Fruit fly (Drosophila melanogaster) whole organism, embryonic: ENCODE results near the gene CG17450.

Experiments
- Ada2b ChIP-seq: fragments of 200-800 bp; sonication (Bioruptor generic); IDR thresholded peaks from 2 replicates; pipeline ENCODE4 v1.3.6; 2022; ENCODE audit warnings: missing biosample characterization, missing genetic modification characterization
- B-H2 ChIP-seq: fragments of 200-800 bp; sonication (Bioruptor generic); optimal IDR thresholded peaks from 2 replicates; lab custom pipeline; 2018; ENCODE audit warnings: missing biosample characterization, mild to moderate bottlenecking, missing genetic modification characterization
- BtbVII ChIP-seq: fragments of 200-800 bp; sonication (Bioruptor generic); optimal IDR thresholded peaks from 3 replicates; lab custom pipeline; 2017; ENCODE audit warnings: missing biosample characterization, mild to moderate bottlenecking, missing genetic modification characterization
- CG10543 ChIP-seq: fragments of 200-800 bp; sonication (Bioruptor generic); optimal IDR thresholded peaks from 3 replicates; lab custom pipeline; 2017; ENCODE audit warnings: missing biosample characterization, mild to moderate bottlenecking, missing genetic modification characterization, moderate library complexity
- CG11695 ChIP-seq: fragments of 200-800 bp; sonication (Bioruptor generic); IDR thresholded peaks from 3 replicates; pipeline ENCODE4 v1.3.6; 2022; ENCODE audit warnings: missing biosample characterization, missing genetic modification characterization
- CG13296 ChIP-seq: fragments of 200-800 bp; sonication (Bioruptor generic); optimal IDR thresholded peaks from 3 replicates; lab custom pipeline; 2018; ENCODE audit warnings: missing biosample characterization, mild to moderate bottlenecking, missing genetic modification characterization
- CG14965 ChIP-seq: fragments of 200-800 bp; sonication (Bioruptor generic); optimal IDR thresholded peaks from 2 replicates; lab custom pipeline; 2016; ENCODE audit warnings: missing biosample characterization, missing genetic modification characterization, borderline replicate concordance
- CG15073 ChIP-seq: fragments of 200-800 bp; sonication (Bioruptor generic); optimal IDR thresholded peaks from 2 replicates; lab custom pipeline; 2016; ENCODE audit warnings: missing biosample characterization, missing genetic modification characterization
- CG17385 ChIP-seq: fragments of 200-800 bp; sonication (Bioruptor generic); optimal IDR thresholded peaks from 3 replicates; lab custom pipeline; 2018; ENCODE audit warnings: missing biosample characterization, mild to moderate bottlenecking, missing genetic modification characterization
- CG17912 ChIP-seq: fragments of 200-800 bp; sonication (Bioruptor generic); optimal IDR thresholded peaks from 2 replicates; lab custom pipeline; 2018; ENCODE audit warnings: missing biosample characterization, mild to moderate bottlenecking, missing genetic modification characterization
- CG2875 ChIP-seq: fragments of 200-800 bp; sonication (Bioruptor generic); optimal IDR thresholded peaks from 2 replicates; lab custom pipeline; 2017; ENCODE audit warnings: missing biosample characterization, mild to moderate bottlenecking, missing genetic modification characterization, missing genetic modification reagents
- CG6254 ChIP-seq: fragments of 200-800 bp; sonication (Bioruptor generic); optimal IDR thresholded peaks from 3 replicates; lab custom pipeline; 2017; ENCODE audit warnings: mild to moderate bottlenecking, missing biosample characterization, missing genetic modification reagents, missing genetic modification characterization
- CG7271 ChIP-seq: fragments of 200-800 bp; sonication (Bioruptor generic); optimal IDR thresholded peaks from 2 replicates; lab custom pipeline; 2018; ENCODE audit warnings: missing biosample characterization, mild to moderate bottlenecking, missing genetic modification characterization, moderate library complexity
- CG7987 ChIP-seq: fragments of 200-800 bp; sonication (Bioruptor generic); optimal IDR thresholded peaks from 2 replicates; lab custom pipeline; 2018; ENCODE audit warnings: missing biosample characterization, mild to moderate bottlenecking, missing genetic modification characterization, moderate library complexity
- CG8290 ChIP-seq, 3 experiments: fragments of 200-800 bp; sonication (Bioruptor generic); optimal IDR thresholded peaks; 2 replicates each; lab custom pipeline; 2016 to 2019; ENCODE audit warnings: missing biosample characterization in 3 of 3, missing genetic modification characterization in 3 of 3, mild to moderate bottlenecking in 2 of 3, moderate library complexity in 1 of 3
- CG8765 ChIP-seq: fragments of 200-800 bp; sonication (Bioruptor generic); IDR thresholded peaks from 2 replicates; pipeline ENCODE4 v1.3.6; 2022; ENCODE audit warnings: missing biosample characterization, missing genetic modification characterization
- CrebB ChIP-seq: fragments of 200-800 bp; sonication (Bioruptor generic); optimal IDR thresholded peaks from 3 replicates; lab custom pipeline; 2018; ENCODE audit warnings: missing biosample characterization, mild to moderate bottlenecking, missing genetic modification characterization
- D19A ChIP-seq: fragments of 200-800 bp; optimal IDR thresholded peaks from 3 replicates; lab custom pipeline; 2019; ENCODE audit warnings: missing biosample characterization, mild to moderate bottlenecking, missing genetic modification characterization, moderate library complexity
- Dad ChIP-seq: fragments of 200-800 bp; sonication (Bioruptor generic); optimal IDR thresholded peaks from 3 replicates; lab custom pipeline; 2016; ENCODE audit warnings: missing biosample characterization, missing genetic modification characterization
- Dbx ChIP-seq: fragments of 200-800 bp; sonication (Bioruptor generic); IDR thresholded peaks from 3 replicates; pipeline ENCODE4 v1.3.6; 2022; ENCODE audit warnings: missing biosample characterization, missing genetic modification characterization
- Dfd ChIP-seq, 2 experiments: fragments of >200 bp; optimal IDR thresholded peaks; 2 replicates each; lab custom pipeline; 2017; ENCODE audit warnings: missing biosample characterization in 2 of 2, missing genetic modification characterization in 2 of 2
- Dp ChIP-seq: fragments of 200-800 bp; sonication (Bioruptor generic); optimal IDR thresholded peaks from 2 replicates; lab custom pipeline; 2018; ENCODE audit warnings: missing biosample characterization, mild to moderate bottlenecking, missing genetic modification characterization, moderate library complexity
- Ets97D ChIP-seq: fragments of 200-800 bp; sonication (Bioruptor generic); optimal IDR thresholded peaks from 3 replicates; lab custom pipeline; 2016; ENCODE audit warnings: missing biosample characterization, missing genetic modification characterization
- Fer1 ChIP-seq: fragments of 200-800 bp; sonication (Bioruptor generic); optimal IDR thresholded peaks from 2 replicates; lab custom pipeline; 2017; ENCODE audit warnings: missing biosample characterization, mild to moderate bottlenecking, missing genetic modification characterization
- GATAe ChIP-seq: fragments of 200-800 bp; sonication (Bioruptor generic); conservative IDR thresholded peaks from 2 replicates; pipeline ENCODE4 v1.3.6; 2022; ENCODE audit warnings: missing biosample characterization, missing genetic modification characterization
- Lpt ChIP-seq: fragments of >200 bp; optimal IDR thresholded peaks from 2 replicates; lab custom pipeline; 2018; ENCODE audit warnings: missing biosample characterization, missing genetic modification characterization
- Mad ChIP-seq: fragments of 200-800 bp; sonication (Bioruptor generic); optimal IDR thresholded peaks from 2 replicates; lab custom pipeline; 2016; ENCODE audit warnings: missing biosample characterization, missing genetic modification characterization
- Myb ChIP-seq: fragments of 200-800 bp; sonication (Bioruptor generic); optimal IDR thresholded peaks from 2 replicates; lab custom pipeline; 2016; ENCODE audit warnings: missing biosample characterization, missing genetic modification characterization
- Nf-YA ChIP-seq: fragments of 200-800 bp; sonication (Bioruptor generic); IDR thresholded peaks from 2 replicates; pipeline ENCODE4 v1.3.6; 2022; ENCODE audit warnings: missing biosample characterization, missing genetic modification characterization
- Nf-YB ChIP-seq: fragments of 200-800 bp; sonication (Bioruptor generic); optimal IDR thresholded peaks from 3 replicates; lab custom pipeline; 2019; ENCODE audit warnings: missing biosample characterization, mild to moderate bottlenecking, missing genetic modification characterization, moderate library complexity
- Ravus ChIP-seq: fragments of 200-800 bp; sonication (Bioruptor generic); IDR thresholded peaks from 2 replicates; pipeline ENCODE4 v1.3.6; 2022; ENCODE audit warnings: missing biosample characterization, missing genetic modification characterization
- Side ChIP-seq: fragments of 200-800 bp; sonication (Bioruptor generic); optimal IDR thresholded peaks from 2 replicates; lab custom pipeline; 2016; ENCODE audit warnings: missing biosample characterization, missing genetic modification characterization
- bowl ChIP-seq: fragments of 200-800 bp; sonication (Bioruptor generic); IDR thresholded peaks from 2 replicates; pipeline ENCODE4 v1.3.6; 2022; ENCODE audit warnings: missing biosample characterization, missing genetic modification characterization
- chif ChIP-seq, 2 experiments: fragments of 200-800 bp; sonication (Bioruptor generic); optimal IDR thresholded peaks; 3 replicates each; lab custom pipeline; 2016; ENCODE audit warnings: missing biosample characterization in 2 of 2, missing genetic modification characterization in 2 of 2
- dysf ChIP-seq: fragments of 200-800 bp; sonication (Bioruptor generic); IDR thresholded peaks from 3 replicates; pipeline ENCODE4 v1.3.6; 2022; ENCODE audit warnings: missing biosample characterization, missing genetic modification characterization
- fd96Cb ChIP-seq: fragments of 200-800 bp; sonication (Bioruptor generic); optimal IDR thresholded peaks from 2 replicates; lab custom pipeline; 2018; ENCODE audit warnings: missing biosample characterization, mild to moderate bottlenecking, missing genetic modification characterization, moderate library complexity
- gcm2 ChIP-seq: fragments of 200-800 bp; sonication (Bioruptor generic); optimal IDR thresholded peaks from 2 replicates; lab custom pipeline; 2016; ENCODE audit warnings: missing biosample characterization, missing genetic modification characterization
- gro ChIP-seq: fragments of 200-800 bp; sonication (Bioruptor generic); optimal IDR thresholded peaks from 2 replicates; lab custom pipeline; 2016; ENCODE audit warnings: missing biosample characterization, missing genetic modification characterization
- gsb-n ChIP-seq: fragments of 200-800 bp; sonication (Bioruptor generic); optimal IDR thresholded peaks from 3 replicates; lab custom pipeline; 2018; ENCODE audit warnings: missing biosample characterization, mild to moderate bottlenecking, missing genetic modification characterization
- insv ChIP-seq, 2 experiments: fragments of 200-800 bp; sonication (Bioruptor generic); optimal IDR thresholded peaks; 3 replicates each; lab custom pipeline; 2016 to 2018; ENCODE audit warnings: missing biosample characterization in 2 of 2, missing genetic modification characterization in 2 of 2
- kni ChIP-seq: fragments of 200-800 bp; sonication (Bioruptor generic); optimal IDR thresholded peaks from 3 replicates; lab custom pipeline; 2017; ENCODE audit warnings: mild to moderate bottlenecking, missing biosample characterization, missing genetic modification reagents, missing genetic modification characterization
- lbe ChIP-seq: fragments of 200-800 bp; sonication (Bioruptor generic); optimal IDR thresholded peaks from 2 replicates; lab custom pipeline; 2016; ENCODE audit warnings: missing biosample characterization, mild to moderate bottlenecking, missing genetic modification characterization
- nerfin-2 ChIP-seq: fragments of 200-800 bp; sonication (Bioruptor generic); IDR thresholded peaks from 2 replicates; pipeline ENCODE4 v1.3.6; 2022; ENCODE audit warnings: missing biosample characterization, missing genetic modification characterization; ENCODE audit not compliant: partially characterized antibody
- oc ChIP-seq: fragments of 200-800 bp; sonication (Bioruptor generic); optimal IDR thresholded peaks from 2 replicates; lab custom pipeline; 2018; ENCODE audit warnings: missing biosample characterization, mild to moderate bottlenecking, missing genetic modification characterization, moderate library complexity
- pnt ChIP-seq: fragments of 200-800 bp; sonication (Bioruptor generic); optimal IDR thresholded peaks from 3 replicates; lab custom pipeline; 2016; ENCODE audit warnings: missing biosample characterization, missing genetic modification characterization
- psq ChIP-seq: fragments of 200-800 bp; sonication (Bioruptor generic); optimal IDR thresholded peaks from 2 replicates; lab custom pipeline; 2017; ENCODE audit warnings: missing biosample characterization, missing genetic modification characterization
- pum ChIP-seq: fragments of 200-800 bp; sonication (Bioruptor generic); optimal IDR thresholded peaks from 2 replicates; lab custom pipeline; 2016; ENCODE audit warnings: missing biosample characterization, missing genetic modification characterization
- pzg ChIP-seq: fragments of 200-800 bp; sonication (Bioruptor generic); optimal IDR thresholded peaks from 3 replicates; lab custom pipeline; 2018; ENCODE audit warnings: missing biosample characterization, mild to moderate bottlenecking, missing genetic modification characterization, moderate library complexity
- sens ChIP-seq: fragments of 200-800 bp; sonication (Bioruptor generic); peaks from one replicate; lab custom pipeline; 2016; ENCODE audit warnings: missing biosample characterization, missing genetic modification characterization
- so ChIP-seq: fragments of 200-800 bp; sonication (Bioruptor generic); IDR thresholded peaks from 3 replicates; pipeline ENCODE4 v1.3.6; 2022; ENCODE audit warnings: missing biosample characterization, missing genetic modification characterization
- vfl ChIP-seq: fragments of 200-800 bp; sonication (Bioruptor generic); optimal IDR thresholded peaks from 2 replicates; lab custom pipeline; 2016; ENCODE audit warnings: missing biosample characterization, missing genetic modification characterization

The CG17450 gene

dm6 chrX:21593907-21594306, 14.8 kb downstream of the CG17450 start (continued):
- TF ChIP-seq Mad (GFP tag; lab: Kevin White, UChicago): peak; percentile 64
- TF ChIP-seq chif (GFP tag; optimal IDR thresholded peaks at IDR 0.05; lab: Kevin White, UChicago): peak; percentile 84 to 90
- TF ChIP-seq CG6254 (GFP tag; lab: Kevin White, UChicago): peak; percentile 81
- TF ChIP-seq CG15073 (GFP tag; lab: Kevin White, UChicago): peak; percentile 13
- peak; percentile 97 for TF ChIP-seq sens (GFP tag; lab: Kevin White, UChicago)
- TF ChIP-seq pum (GFP tag; lab: Kevin White, UChicago): peak; percentile 91
- peak; percentile 95 for TF ChIP-seq fd96Cb (tag; lab: Kevin White, UChicago)
- peak; percentile 51 for TF ChIP-seq CrebB (tag; lab: Kevin White, UChicago)
- peak; percentile 32 for TF ChIP-seq CG14965
- peak; percentile 68 for TF ChIP-seq Nf-YA (GFP tag; lab: Robert Waterston, UW)
- TF ChIP-seq Nf-YB (GFP tag; lab: Kevin White, UChicago): peak; percentile 53
- peak; percentile 59 for TF ChIP-seq Myb (GFP tag; lab: Kevin White, UChicago)
- TF ChIP-seq CG2875: peak; percentile 76
- TF ChIP-seq Lpt (GFP tag; lab: Kevin White, UChicago): no peak
- TF ChIP-seq nerfin-2: no peak
- TF ChIP-seq B-H2 (GFP tag; lab: Kevin White, UChicago): no peak
- peak; percentile 61 for TF ChIP-seq BtbVII (GFP tag; lab: Kevin White, UChicago)
- TF ChIP-seq lbe (GFP tag; lab: Kevin White, UChicago): peak; percentile 75
- TF ChIP-seq CG13296: peak; percentile 46
- peak; percentile 79 for TF ChIP-seq CG11695 (GFP tag; lab: Robert Waterston, UW)
- TF ChIP-seq pnt (GFP tag; lab: Kevin White, UChicago): peak; percentile 94
- peak; percentile 11 for TF ChIP-seq vfl (GFP tag; lab: Kevin White, UChicago)
- no peak for TF ChIP-seq kni (GFP tag; lab: Kevin White, UChicago)
- TF ChIP-seq CG10543 (GFP tag; lab: Kevin White, UChicago): no peak
- peak; percentile 42 for TF ChIP-seq Ets97D (GFP tag; lab: Kevin White, UChicago)
- peak; percentile 41 for TF ChIP-seq CG8290 (GFP tag; optimal IDR thresholded peaks at IDR 0.05; lab: Kevin White, UChicago)
- peak in 1 of 2 experiments; percentile 82 for TF ChIP-seq CG8290 (tag; optimal IDR thresholded peaks at IDR 0.05; lab: Kevin White, UChicago)
- TF ChIP-seq GATAe: no peak; the same call in 1 of the 2 replicates
- TF ChIP-seq Dbx: no peak
- no peak for TF ChIP-seq Dfd (GFP tag; optimal IDR thresholded peaks at IDR 0.05; lab: Kevin White, UChicago)
- TF ChIP-seq D19A (tag; lab: Kevin White, UChicago): peak; percentile 85
- TF ChIP-seq Fer1: peak; percentile 53
- TF ChIP-seq bowl (GFP tag; lab: Robert Waterston, UW): 0 out of 2 replicates have a peak, but pooled peaks have one; percentile 46
- TF ChIP-seq oc (tag; lab: Kevin White, UChicago): peak; percentile 66
- TF ChIP-seq psq (GFP tag; lab: Kevin White, UChicago): peak; percentile 23
- TF ChIP-seq so (GFP tag; lab: Robert Waterston, UW): peak; percentile 78; the same call in 1 of the 3 replicates
- TF ChIP-seq Dp (GFP tag; lab: Kevin White, UChicago): no peak
- peak; percentile 50 for TF ChIP-seq Dad (GFP tag; lab: Kevin White, UChicago)
- TF ChIP-seq insv (GFP tag; optimal IDR thresholded peaks at IDR 0.05; lab: Kevin White, UChicago): no peak
- peak; percentile 80 for TF ChIP-seq gsb-n
- peak; percentile 73 for TF ChIP-seq CG17385
- TF ChIP-seq CG8765: peak; percentile 85
- TF ChIP-seq Side: peak; percentile 73
- no peak for TF ChIP-seq pzg (GFP tag; lab: Kevin White, UChicago)
- TF ChIP-seq CG7271: peak; percentile 44
- peak; percentile 19 for TF ChIP-seq CG17912 (GFP tag; lab: Kevin White, UChicago)
- peak; percentile 3 for TF ChIP-seq Ravus (GFP tag; lab: Robert Waterston, UW)
- TF ChIP-seq gro: no peak
- TF ChIP-seq Ada2b (GFP tag; lab: Robert Waterston, UW): peak; percentile 84
- TF ChIP-seq CG7987 (GFP tag; lab: Kevin White, UChicago): peak; percentile 41
- no peak for TF ChIP-seq gcm2 (GFP tag; lab: Kevin White, UChicago)
- peak; percentile 86 for TF ChIP-seq dysf (GFP tag; lab: Robert Waterston, UW)
